Worm (Caenorhabditis elegans): ENCODE results near the gene dpy-11.

dpy-11 gene

DNA sequence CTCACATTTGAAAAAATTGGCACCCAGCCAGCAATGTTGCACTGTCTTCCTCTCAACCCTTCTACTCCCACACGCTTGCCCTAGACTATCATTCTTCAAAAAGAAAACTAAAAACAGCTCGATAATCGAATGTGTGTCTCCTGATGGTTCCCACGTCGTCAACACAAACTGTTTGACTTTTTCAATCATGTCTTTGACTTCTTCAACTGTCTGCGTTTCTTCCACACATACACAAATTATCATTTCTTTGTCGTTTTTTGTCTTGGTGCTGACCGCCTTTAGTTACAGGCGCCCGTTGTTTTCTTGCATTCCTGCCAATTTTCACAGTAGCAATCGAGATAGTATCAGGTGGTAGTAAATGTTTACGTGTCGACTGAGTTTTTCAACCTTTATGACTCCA is 52.4 kb downstream of the dpy-11 start:
- TF ChIP-seq hmg-11 (tag; optimal IDR thresholded peaks at IDR 0.05) = no peak
- no peak for TF ChIP-seq pqm-1 (tag; optimal IDR thresholded peaks at IDR 0.05)
- no peak for TF ChIP-seq mml-1 (tag; optimal IDR thresholded peaks at IDR 0.05)
- peak; percentile 14 for TF ChIP-seq pha-4 (tag; optimal IDR thresholded peaks at IDR 0.05)
- TF ChIP-seq ZK546.5 (tag; optimal IDR thresholded peaks at IDR 0.05) = no peak
- TF ChIP-seq elt-2 (tag; optimal IDR thresholded peaks at IDR 0.05) = peak; percentile 63
